Fruit fly (Drosophila melanogaster) whole organism, embryonic: ENCODE data around the gene CG46059.

ENCODE experiments used
- Adf1 ChIP-seq: fragments of 200-800 bp; sonication (Bioruptor generic); IDR thresholded peaks from 2 replicates; pipeline ENCODE4 v1.3.6; 2022; ENCODE audit warnings: missing biosample characterization, missing genetic modification characterization
- BtbVII ChIP-seq: fragments of 200-800 bp; sonication (Bioruptor generic); optimal IDR thresholded peaks from 3 replicates; lab custom pipeline; 2017; ENCODE audit warnings: missing biosample characterization, mild to moderate bottlenecking, missing genetic modification characterization
- CG10543 ChIP-seq: fragments of 200-800 bp; sonication (Bioruptor generic); optimal IDR thresholded peaks from 3 replicates; lab custom pipeline; 2017; ENCODE audit warnings: missing biosample characterization, mild to moderate bottlenecking, missing genetic modification characterization, moderate library complexity
- CG11723 ChIP-seq: fragments of 200-800 bp; sonication (Bioruptor generic); optimal IDR thresholded peaks from 2 replicates; lab custom pipeline; 2017; ENCODE audit warnings: missing biosample characterization, mild to moderate bottlenecking, missing genetic modification characterization
- CG12942 ChIP-seq: fragments of 200-800 bp; sonication (Bioruptor generic); optimal IDR thresholded peaks from 3 replicates; lab custom pipeline; 2016; ENCODE audit warnings: missing biosample characterization, missing genetic modification characterization
- CG13775 ChIP-seq: fragments of 200-800 bp; sonication (Bioruptor generic); optimal IDR thresholded peaks from 3 replicates; lab custom pipeline; 2017; ENCODE audit warnings: missing biosample characterization, mild to moderate bottlenecking, missing genetic modification characterization
- CG1647 ChIP-seq: fragments of 200-800 bp; sonication (Bioruptor generic); optimal IDR thresholded peaks from 3 replicates; lab custom pipeline; 2016; ENCODE audit warnings: missing biosample characterization, missing genetic modification characterization
- CG16815 ChIP-seq: fragments of 200-800 bp; sonication (Bioruptor generic); optimal IDR thresholded peaks from 3 replicates; lab custom pipeline; 2017; ENCODE audit warnings: missing biosample characterization, mild to moderate bottlenecking, missing genetic modification characterization
- CG17912 ChIP-seq: fragments of 200-800 bp; sonication (Bioruptor generic); optimal IDR thresholded peaks from 2 replicates; lab custom pipeline; 2018; ENCODE audit warnings: missing biosample characterization, mild to moderate bottlenecking, missing genetic modification characterization
- CG18262 ChIP-seq: fragments of 200-800 bp; optimal IDR thresholded peaks from 3 replicates; lab custom pipeline; 2019; ENCODE audit warnings: missing biosample characterization, mild to moderate bottlenecking, missing genetic modification characterization, moderate library complexity
- CG18599 ChIP-seq: fragments of 200-800 bp; sonication (Bioruptor generic); optimal IDR thresholded peaks from 3 replicates; lab custom pipeline; 2017; ENCODE audit warnings: missing biosample characterization, missing genetic modification characterization, mild to moderate bottlenecking, moderate library complexity, missing genetic modification reagents
- CG2199 ChIP-seq: fragments of 200-800 bp; sonication (Bioruptor generic); IDR thresholded peaks from 3 replicates; pipeline ENCODE4 v1.3.6; 2022; ENCODE audit warnings: missing biosample characterization, missing genetic modification characterization
- CG2889 ChIP-seq: fragments of 200-800 bp; sonication (Bioruptor generic); IDR thresholded peaks from 3 replicates; pipeline ENCODE4 v1.3.6; 2022; ENCODE audit warnings: missing biosample characterization, missing genetic modification characterization
- CG30403 ChIP-seq: fragments of 200-800 bp; sonication (Bioruptor generic); optimal IDR thresholded peaks from 3 replicates; lab custom pipeline; 2016; ENCODE audit warnings: missing biosample characterization, missing genetic modification characterization
- CG31224 ChIP-seq: fragments of 200-800 bp; sonication (Bioruptor generic); IDR thresholded peaks from 2 replicates; pipeline ENCODE4 v1.3.6; 2022; ENCODE audit warnings: missing biosample characterization, missing genetic modification characterization
- CG32772 ChIP-seq: fragments of 200-800 bp; sonication (Bioruptor generic); IDR thresholded peaks from 2 replicates; pipeline ENCODE4 v1.3.6; 2022; ENCODE audit warnings: missing biosample characterization, missing genetic modification characterization
- CG34422 ChIP-seq: fragments of 200-800 bp; sonication (Bioruptor generic); IDR thresholded peaks from 3 replicates; pipeline ENCODE4 v1.3.6; 2022; ENCODE audit warnings: missing biosample characterization, missing genetic modification characterization
- CG3838 ChIP-seq: fragments of 200-800 bp; sonication (Bioruptor generic); optimal IDR thresholded peaks from 3 replicates; lab custom pipeline; 2016; ENCODE audit warnings: missing biosample characterization, missing genetic modification characterization
- CG5245 ChIP-seq: fragments of 200-800 bp; sonication (Bioruptor generic); optimal IDR thresholded peaks from 3 replicates; lab custom pipeline; 2016; ENCODE audit warnings: missing biosample characterization, missing genetic modification characterization
- CG7271 ChIP-seq: fragments of 200-800 bp; sonication (Bioruptor generic); optimal IDR thresholded peaks from 2 replicates; lab custom pipeline; 2018; ENCODE audit warnings: missing biosample characterization, mild to moderate bottlenecking, missing genetic modification characterization, moderate library complexity
- CG8089 ChIP-seq: fragments of 200-800 bp; sonication (Bioruptor generic); optimal IDR thresholded peaks from 3 replicates; lab custom pipeline; 2016; ENCODE audit warnings: missing biosample characterization, missing genetic modification characterization
- CG8478 ChIP-seq: fragments of >200 bp; optimal IDR thresholded peaks from 2 replicates; lab custom pipeline; 2018
- Dip2 ChIP-seq: fragments of 200-800 bp; sonication (Bioruptor generic); IDR thresholded peaks from 2 replicates; pipeline ENCODE4 v1.3.6; 2022; ENCODE audit warnings: missing biosample characterization, missing genetic modification characterization
- Elba2 ChIP-seq: fragments of 200-800 bp; sonication (Bioruptor generic); optimal IDR thresholded peaks from 3 replicates; lab custom pipeline; 2016; ENCODE audit warnings: missing biosample characterization, missing genetic modification characterization
- Fer2 ChIP-seq: fragments of 200-800 bp; sonication (Bioruptor generic); optimal IDR thresholded peaks from 2 replicates; lab custom pipeline; 2018; ENCODE audit warnings: missing biosample characterization, mild to moderate bottlenecking, missing genetic modification characterization, moderate library complexity
- HmgD ChIP-seq: fragments of 200-800 bp; sonication (Bioruptor generic); optimal IDR thresholded peaks from 3 replicates; lab custom pipeline; 2016; ENCODE audit warnings: missing biosample characterization, missing genetic modification characterization
- Meics ChIP-seq: fragments of 200-800 bp; sonication (Bioruptor generic); optimal IDR thresholded peaks from 2 replicates; lab custom pipeline; 2017; ENCODE audit warnings: missing biosample characterization, mild to moderate bottlenecking, missing genetic modification characterization
- NC2α ChIP-seq: fragments of 200-800 bp; sonication (Bioruptor generic); optimal IDR thresholded peaks from 2 replicates; lab custom pipeline; 2016; ENCODE audit warnings: missing biosample characterization, missing genetic modification characterization
- NK7.1 ChIP-seq: fragments of 200-800 bp; sonication (Bioruptor generic); optimal IDR thresholded peaks from 3 replicates; lab custom pipeline; 2016; ENCODE audit warnings: missing biosample characterization, missing genetic modification characterization
- NfI ChIP-seq: fragments of 200-800 bp; sonication (Bioruptor generic); optimal IDR thresholded peaks from 3 replicates; lab custom pipeline; 2018; ENCODE audit warnings: missing biosample characterization, mild to moderate bottlenecking, missing genetic modification characterization, moderate library complexity
- Optix ChIP-seq: fragments of 200-800 bp; sonication (Bioruptor generic); IDR thresholded peaks from 3 replicates; pipeline ENCODE4 v1.3.6; 2022; ENCODE audit warnings: missing biosample characterization, missing genetic modification characterization
- Sin3A ChIP-seq: fragments of >200 bp; optimal IDR thresholded peaks from 2 replicates; lab custom pipeline; 2018
- Sry-β ChIP-seq: fragments of 200-800 bp; sonication (Bioruptor generic); optimal IDR thresholded peaks from 2 replicates; lab custom pipeline; 2018; ENCODE audit warnings: missing biosample characterization, mild to moderate bottlenecking, missing genetic modification characterization, moderate library complexity
- Tbp ChIP-seq: fragments of >200 bp; optimal IDR thresholded peaks from 2 replicates; lab custom pipeline; 2018; ENCODE audit warnings: missing biosample characterization, missing genetic modification characterization
- Xrp1 ChIP-seq: fragments of 200-800 bp; sonication (Bioruptor generic); IDR thresholded peaks from 2 replicates; pipeline ENCODE4 v1.3.6; 2022; ENCODE audit warnings: missing biosample characterization, missing genetic modification characterization
- bcd ChIP-seq: fragments of 200-800 bp; sonication (Bioruptor generic); optimal IDR thresholded peaks from 2 replicates; lab custom pipeline; 2017; ENCODE audit warnings: missing biosample characterization, mild to moderate bottlenecking, missing genetic modification characterization
- bowl ChIP-seq: fragments of 200-800 bp; sonication (Bioruptor generic); IDR thresholded peaks from 2 replicates; pipeline ENCODE4 v1.3.6; 2022; ENCODE audit warnings: missing biosample characterization, missing genetic modification characterization
- ci ChIP-seq: fragments of 200-800 bp; sonication (Bioruptor generic); IDR thresholded peaks from 3 replicates; pipeline ENCODE4 v1.3.6; 2022; ENCODE audit warnings: missing biosample characterization, missing genetic modification characterization
- ems ChIP-seq: fragments of 200-800 bp; sonication (Bioruptor generic); optimal IDR thresholded peaks from 3 replicates; lab custom pipeline; 2016; ENCODE audit warnings: missing biosample characterization, missing genetic modification characterization
- h ChIP-seq: fragments of >200 bp; optimal IDR thresholded peaks from 2 replicates; lab custom pipeline; 2017
- her ChIP-seq: fragments of 200-800 bp; sonication (Bioruptor generic); optimal IDR thresholded peaks from 2 replicates; lab custom pipeline; 2016; ENCODE audit warnings: missing biosample characterization, missing genetic modification characterization
- ken ChIP-seq: fragments of 200-800 bp; sonication (Bioruptor generic); IDR thresholded peaks from 3 replicates; pipeline ENCODE4 v1.3.6; 2022; ENCODE audit warnings: missing biosample characterization, missing genetic modification characterization
- lbe ChIP-seq: fragments of 200-800 bp; sonication (Bioruptor generic); optimal IDR thresholded peaks from 2 replicates; lab custom pipeline; 2016; ENCODE audit warnings: missing biosample characterization, mild to moderate bottlenecking, missing genetic modification characterization
- mam ChIP-seq: fragments of 200-800 bp; sonication (Bioruptor generic); optimal IDR thresholded peaks from 3 replicates; lab custom pipeline; 2016; ENCODE audit warnings: missing biosample characterization, missing genetic modification characterization
- nerfin-2 ChIP-seq: fragments of 200-800 bp; sonication (Bioruptor generic); IDR thresholded peaks from 2 replicates; pipeline ENCODE4 v1.3.6; 2022; ENCODE audit warnings: missing biosample characterization, missing genetic modification characterization; ENCODE audit not compliant: partially characterized antibody
- nom ChIP-seq: fragments of 200-800 bp; sonication (Bioruptor generic); optimal IDR thresholded peaks from 2 replicates; lab custom pipeline; 2017; ENCODE audit warnings: missing biosample characterization, missing genetic modification characterization, mild to moderate bottlenecking, moderate library complexity, missing genetic modification reagents
- pum ChIP-seq: fragments of 200-800 bp; sonication (Bioruptor generic); optimal IDR thresholded peaks from 2 replicates; lab custom pipeline; 2016; ENCODE audit warnings: missing biosample characterization, missing genetic modification characterization
- pzg ChIP-seq: fragments of 200-800 bp; sonication (Bioruptor generic); optimal IDR thresholded peaks from 3 replicates; lab custom pipeline; 2018; ENCODE audit warnings: missing biosample characterization, mild to moderate bottlenecking, missing genetic modification characterization, moderate library complexity
- sens ChIP-seq: fragments of 200-800 bp; sonication (Bioruptor generic); peaks from one replicate; lab custom pipeline; 2016; ENCODE audit warnings: missing biosample characterization, missing genetic modification characterization
- tll ChIP-seq, 2 experiments: fragments of 200-800 bp in 1 of 2; fragments of >200 bp in 1 of 2; sonication (Bioruptor generic) in 1 of 2; optimal IDR thresholded peaks; 2 replicates each; lab custom pipeline; 2017 to 2019; ENCODE audit warnings: missing biosample characterization in 2 of 2, missing genetic modification characterization in 2 of 2, mild to moderate bottlenecking in 1 of 2, moderate library complexity in 1 of 2
- vvl ChIP-seq: fragments of 200-800 bp; sonication (Bioruptor generic); IDR thresholded peaks from 2 replicates; pipeline ENCODE4 v1.3.6; 2022; ENCODE audit warnings: missing biosample characterization, missing genetic modification characterization

CG46059 gene

dm6 chr2L:19164933-19165813 is 18.4 kb downstream of the CG46059 start (continued):
- peak; percentile 91 for TF ChIP-seq Fer2 (tag; lab: Kevin White, UChicago)
- TF ChIP-seq mam (GFP tag; lab: Kevin White, UChicago), result peak; percentile 97
- peak; percentile 67 for TF ChIP-seq HmgD (GFP tag; lab: Kevin White, UChicago)
- TF ChIP-seq Xrp1 (GFP tag; lab: Robert Waterston, UW), result peak; percentile 99
- peak; percentile 95 for TF ChIP-seq CG5245 (GFP tag; lab: Kevin White, UChicago)
- TF ChIP-seq CG16815 (GFP tag; lab: Kevin White, UChicago), result peak; percentile 89
- peak; percentile 91 for TF ChIP-seq her
- TF ChIP-seq CG18599 (GFP tag; lab: Kevin White, UChicago), result peak; percentile 98
- peak; percentile 93 for TF ChIP-seq CG7271
- peak; percentile 73 for TF ChIP-seq Adf1
- TF ChIP-seq nom (GFP tag; lab: Kevin White, UChicago), result peak; percentile 79
- TF ChIP-seq Meics (GFP tag; lab: Kevin White, UChicago), result peak; percentile 98
- TF ChIP-seq CG34422, result peak; percentile 99
- peak; percentile 94 for TF ChIP-seq bowl (GFP tag; lab: Robert Waterston, UW)
- peak; percentile 93 for TF ChIP-seq NC2α
- peak; percentile 99 for TF ChIP-seq ci (GFP tag; lab: Robert Waterston, UW)
- peak; percentile 97 for TF ChIP-seq BtbVII (GFP tag; lab: Kevin White, UChicago)
- peak; percentile 11 for TF ChIP-seq pzg (GFP tag; lab: Kevin White, UChicago)
- peak; percentile 96 for TF ChIP-seq bcd (GFP tag; lab: Kevin White, UChicago)
- no peak for TF ChIP-seq h
- TF ChIP-seq nerfin-2 (GFP tag; lab: Robert Waterston, UW), result no peak
- TF ChIP-seq CG1647 (GFP tag; lab: Kevin White, UChicago), result peak; percentile 90
- peak; percentile 96 for TF ChIP-seq pum (GFP tag; lab: Kevin White, UChicago)
- TF ChIP-seq NK7.1 (GFP tag; lab: Kevin White, UChicago), result peak; percentile 92
- TF ChIP-seq ems (GFP tag; lab: Kevin White, UChicago), result peak; percentile 95
- peak; percentile 81 for TF ChIP-seq lbe (GFP tag; lab: Kevin White, UChicago)
- TF ChIP-seq Dip2 (GFP tag; lab: Robert Waterston, UW), result peak; percentile 67
- peak; percentile 97 for TF ChIP-seq CG30403 (GFP tag; lab: Kevin White, UChicago)
- peak; percentile 93 for TF ChIP-seq NfI (GFP tag; lab: Kevin White, UChicago)
- peak; percentile 91 for TF ChIP-seq CG10543
- TF ChIP-seq Sry-β (GFP tag; lab: Kevin White, UChicago), result peak; percentile 36
- TF ChIP-seq Tbp, result no peak
- TF ChIP-seq CG2889, result peak; percentile 94
- peak in 1 of 2 experiments; percentile 24 for TF ChIP-seq tll (GFP tag; optimal IDR thresholded peaks at IDR 0.05; lab: Kevin White, UChicago)
- peak; percentile 91 for TF ChIP-seq CG11723 (GFP tag; lab: Kevin White, UChicago)
- TF ChIP-seq CG18262, result peak; percentile 98
- TF ChIP-seq Sin3A (lab: Kevin White, UChicago), result no peak
- no peak for TF ChIP-seq CG8478 (lab: Kevin White, UChicago)
- TF ChIP-seq CG12942 (GFP tag; lab: Kevin White, UChicago), result peak; percentile 96
- peak; percentile 98 for TF ChIP-seq CG32772 (GFP tag; lab: Robert Waterston, UW)
- TF ChIP-seq CG3838 (GFP tag; lab: Kevin White, UChicago), result peak; percentile 76
- peak; percentile 67 for TF ChIP-seq CG17912 (GFP tag; lab: Kevin White, UChicago)
- peak; percentile 54 for TF ChIP-seq Elba2 (GFP tag; lab: Kevin White, UChicago)
- TF ChIP-seq CG2199, result peak; percentile 97
- TF ChIP-seq CG8089 (GFP tag; lab: Kevin White, UChicago), result peak; percentile 89
- peak; percentile 87 for TF ChIP-seq Optix
- TF ChIP-seq CG31224, result peak; percentile 95
- peak; percentile 100 for TF ChIP-seq sens (GFP tag; lab: Kevin White, UChicago)
- TF ChIP-seq CG13775 (GFP tag; lab: Kevin White, UChicago), result peak; percentile 93
- TF ChIP-seq vvl (GFP tag; lab: Robert Waterston, UW), result peak; percentile 99
- peak; percentile 95 for TF ChIP-seq ken (GFP tag; lab: Robert Waterston, UW)
